Fruit fly (Drosophila melanogaster) whole organism, embryonic: ENCODE measurements around the gene eIF4E6.
A peak's percentile ranks its signal among the peaks of the same experiment; 100 is the strongest.

Experiments
- Atf-2 ChIP-seq: fragments of 200-800 bp; sonication (Bioruptor generic); optimal IDR thresholded peaks from 2 replicates; lab custom pipeline; 2016; ENCODE audit warnings: missing biosample characterization, missing genetic modification characterization
- Atf3 ChIP-seq: fragments of 200-800 bp; sonication (Bioruptor generic); optimal IDR thresholded peaks from 3 replicates; lab custom pipeline; 2016; ENCODE audit warnings: missing biosample characterization, missing genetic modification characterization
- CG1024 ChIP-seq: fragments of 200-800 bp; sonication (Bioruptor generic); IDR thresholded peaks from 2 replicates; pipeline ENCODE4 v1.3.6; 2022; ENCODE audit warnings: missing biosample characterization, missing genetic modification characterization
- CG10462 ChIP-seq: fragments of 200-800 bp; sonication (Bioruptor generic); optimal IDR thresholded peaks from 2 replicates; lab custom pipeline; 2016; ENCODE audit warnings: missing biosample characterization, missing genetic modification characterization
- CG11085 ChIP-seq: fragments of 200-800 bp; sonication (Bioruptor generic); IDR thresholded peaks from 2 replicates; pipeline ENCODE4 v1.3.6; 2022; ENCODE audit warnings: missing biosample characterization, missing genetic modification characterization
- CG13424 ChIP-seq: fragments of 200-800 bp; sonication (Bioruptor generic); optimal IDR thresholded peaks from 2 replicates; lab custom pipeline; 2019; ENCODE audit warnings: missing biosample characterization, mild to moderate bottlenecking, missing genetic modification characterization, moderate library complexity
- CG1529 ChIP-seq: fragments of 200-800 bp; sonication (Bioruptor generic); optimal IDR thresholded peaks from 3 replicates; lab custom pipeline; 2018; ENCODE audit warnings: missing biosample characterization, missing genetic modification characterization
- CG1602 ChIP-seq: fragments of 200-800 bp; sonication (Bioruptor generic); optimal IDR thresholded peaks from 3 replicates; lab custom pipeline; 2016; ENCODE audit warnings: missing biosample characterization, missing genetic modification characterization
- CG1647 ChIP-seq: fragments of 200-800 bp; sonication (Bioruptor generic); optimal IDR thresholded peaks from 3 replicates; lab custom pipeline; 2016; ENCODE audit warnings: missing biosample characterization, missing genetic modification characterization
- CG16815 ChIP-seq: fragments of 200-800 bp; sonication (Bioruptor generic); optimal IDR thresholded peaks from 3 replicates; lab custom pipeline; 2017; ENCODE audit warnings: missing biosample characterization, mild to moderate bottlenecking, missing genetic modification characterization
- CG17186 ChIP-seq: fragments of 200-800 bp; sonication (Bioruptor generic); optimal IDR thresholded peaks from 3 replicates; lab custom pipeline; 2017; ENCODE audit warnings: missing biosample characterization, missing genetic modification reagents, missing genetic modification characterization
- CG18011 ChIP-seq: fragments of 200-800 bp; sonication (Bioruptor generic); optimal IDR thresholded peaks from 2 replicates; lab custom pipeline; 2017; ENCODE audit warnings: missing biosample characterization, missing genetic modification characterization, mild to moderate bottlenecking, moderate library complexity, missing genotype
- CG30431 ChIP-seq: fragments of 200-800 bp; sonication (Bioruptor generic); optimal IDR thresholded peaks from 2 replicates; lab custom pipeline; 2017; ENCODE audit warnings: missing biosample characterization, missing genetic modification characterization
- CG3163 ChIP-seq: fragments of 200-800 bp; sonication (Bioruptor generic); optimal IDR thresholded peaks from 3 replicates; lab custom pipeline; 2016; ENCODE audit warnings: missing biosample characterization, missing genetic modification characterization
- CG32767 ChIP-seq: fragments of 200-800 bp; sonication (Bioruptor generic); IDR thresholded peaks from 2 replicates; pipeline ENCODE4 v1.3.6; 2022; ENCODE audit warnings: missing biosample characterization, missing genetic modification characterization
- CG34376 ChIP-seq: fragments of 200-800 bp; sonication (Bioruptor generic); optimal IDR thresholded peaks from 2 replicates; lab custom pipeline; 2018; ENCODE audit warnings: missing biosample characterization, mild to moderate bottlenecking, missing genetic modification characterization
- CG4820 ChIP-seq: fragments of 200-800 bp; sonication (Bioruptor generic); optimal IDR thresholded peaks from 3 replicates; lab custom pipeline; 2016; ENCODE audit warnings: missing biosample characterization, missing genetic modification characterization
- CG6689 ChIP-seq: fragments of 200-800 bp; sonication (Bioruptor generic); IDR thresholded peaks from 2 replicates; pipeline ENCODE4 v1.3.6; 2022; ENCODE audit warnings: missing biosample characterization, missing genetic modification characterization
- CG6813 ChIP-seq: fragments of 200-800 bp; sonication (Bioruptor generic); optimal IDR thresholded peaks from 2 replicates; lab custom pipeline; 2017; ENCODE audit warnings: missing biosample characterization, missing genetic modification characterization, mild to moderate bottlenecking, moderate library complexity, missing genetic modification reagents
- CG7357 ChIP-seq: fragments of 200-800 bp; sonication (Bioruptor generic); IDR thresholded peaks from 3 replicates; pipeline ENCODE4 v1.3.6; 2022; ENCODE audit warnings: missing biosample characterization, missing genetic modification characterization
- CG7745 ChIP-seq: fragments of 200-800 bp; sonication (Bioruptor generic); optimal IDR thresholded peaks from 2 replicates; lab custom pipeline; 2018; ENCODE audit warnings: missing biosample characterization, mild to moderate bottlenecking, missing genetic modification characterization, moderate library complexity
- CG7928 ChIP-seq: fragments of 200-800 bp; sonication (Bioruptor generic); optimal IDR thresholded peaks from 2 replicates; lab custom pipeline; 2017; ENCODE audit warnings: missing biosample characterization, mild to moderate bottlenecking, missing genetic modification characterization
- CG7963 ChIP-seq: fragments of 200-800 bp; sonication (Bioruptor generic); IDR thresholded peaks from 3 replicates; pipeline ENCODE4 v1.3.6; 2022; ENCODE audit warnings: missing biosample characterization, missing genetic modification characterization; ENCODE audit not compliant: partially characterized antibody
- CG8089 ChIP-seq: fragments of 200-800 bp; sonication (Bioruptor generic); optimal IDR thresholded peaks from 3 replicates; lab custom pipeline; 2016; ENCODE audit warnings: missing biosample characterization, missing genetic modification characterization
- CG9876 ChIP-seq: fragments of 200-800 bp; sonication (Bioruptor generic); optimal IDR thresholded peaks from 2 replicates; lab custom pipeline; 2016; ENCODE audit warnings: missing biosample characterization, missing genetic modification characterization
- ERR ChIP-seq: fragments of 200-800 bp; sonication (Bioruptor generic); optimal IDR thresholded peaks from 2 replicates; lab custom pipeline; 2016; ENCODE audit warnings: missing biosample characterization, missing genetic modification characterization
- Eip74EF ChIP-seq, 2 experiments: fragments of 200-800 bp in 1 of 2; fragments of >200 bp in 1 of 2; sonication (Bioruptor generic) in 1 of 2; optimal IDR thresholded peaks; 2 replicates each; lab custom pipeline; 2017 to 2019; ENCODE audit warnings: missing biosample characterization in 2 of 2, missing genetic modification characterization in 2 of 2, mild to moderate bottlenecking in 1 of 2, moderate library complexity in 1 of 2
- Lim3 ChIP-seq: fragments of 200-800 bp; sonication (Bioruptor generic); IDR thresholded peaks from 2 replicates; pipeline ENCODE4 v1.3.6; 2022; ENCODE audit warnings: missing biosample characterization, missing genetic modification characterization
- MTF-1 ChIP-seq: fragments of 200-800 bp; sonication (Bioruptor generic); optimal IDR thresholded peaks from 2 replicates; lab custom pipeline; 2018; ENCODE audit warnings: missing biosample characterization, mild to moderate bottlenecking, missing genetic modification characterization, borderline replicate concordance
- NC2β ChIP-seq: fragments of 200-800 bp; sonication (Bioruptor generic); optimal IDR thresholded peaks from 2 replicates; lab custom pipeline; 2016; ENCODE audit warnings: missing biosample characterization, missing genetic modification characterization
- NFAT ChIP-seq: fragments of 200-800 bp; sonication (Bioruptor generic); IDR thresholded peaks from 2 replicates; pipeline ENCODE4 v1.3.6; 2022; ENCODE audit warnings: missing biosample characterization, missing genetic modification characterization
- NK7.1 ChIP-seq: fragments of 200-800 bp; sonication (Bioruptor generic); optimal IDR thresholded peaks from 3 replicates; lab custom pipeline; 2016; ENCODE audit warnings: missing biosample characterization, missing genetic modification characterization
- Nf-YB ChIP-seq: fragments of 200-800 bp; sonication (Bioruptor generic); optimal IDR thresholded peaks from 3 replicates; lab custom pipeline; 2019; ENCODE audit warnings: missing biosample characterization, mild to moderate bottlenecking, missing genetic modification characterization, moderate library complexity
- Spps ChIP-seq: fragments of 200-800 bp; sonication (Bioruptor generic); optimal IDR thresholded peaks from 2 replicates; lab custom pipeline; 2018; ENCODE audit warnings: missing biosample characterization, mild to moderate bottlenecking, missing genetic modification characterization
- Taf1 ChIP-seq: fragments of 200-800 bp; sonication (Bioruptor generic); IDR thresholded peaks from 2 replicates; pipeline ENCODE4 v1.3.6; 2022; ENCODE audit warnings: missing biosample characterization, missing genetic modification characterization
- Trl ChIP-seq, 3 experiments: fragments of >200 bp in 2 of 3; fragments of 200-800 bp in 1 of 3; sonication (Bioruptor generic) in 1 of 3; optimal IDR thresholded peaks; 2 replicates in 1 of 3; 3 replicates in 2 of 3; lab custom pipeline; 2016 to 2017; ENCODE audit warnings: missing biosample characterization in 1 of 3, missing genetic modification characterization in 1 of 3
- ash1 ChIP-seq: fragments of 200-800 bp; sonication (Bioruptor generic); optimal IDR thresholded peaks from 2 replicates; lab custom pipeline; 2018; ENCODE audit warnings: missing biosample characterization, mild to moderate bottlenecking, missing genetic modification characterization
- cas ChIP-seq: fragments of 200-800 bp; sonication (Bioruptor generic); IDR thresholded peaks from 2 replicates; pipeline ENCODE4 v1.3.6; 2022; ENCODE audit warnings: missing biosample characterization, missing genetic modification characterization
- chm ChIP-seq: fragments of 200-800 bp; sonication (Bioruptor generic); IDR thresholded peaks from 2 replicates; pipeline ENCODE4 v1.3.6; 2022; ENCODE audit warnings: missing biosample characterization, missing genetic modification characterization
- dimm ChIP-seq: fragments of 200-800 bp; sonication (Bioruptor generic); IDR thresholded peaks from 2 replicates; pipeline ENCODE4 v1.3.6; 2022; ENCODE audit warnings: missing biosample characterization, missing genetic modification characterization
- eyg ChIP-seq: fragments of 200-800 bp; sonication (Bioruptor generic); optimal IDR thresholded peaks from 3 replicates; lab custom pipeline; 2016; ENCODE audit warnings: missing biosample characterization, missing genetic modification characterization
- grn ChIP-seq: fragments of 200-800 bp; sonication (Bioruptor generic); optimal IDR thresholded peaks from 3 replicates; lab custom pipeline; 2017; ENCODE audit warnings: missing biosample characterization, missing genetic modification characterization
- h ChIP-seq: fragments of >200 bp; optimal IDR thresholded peaks from 2 replicates; lab custom pipeline; 2017
- kni ChIP-seq: fragments of 200-800 bp; sonication (Bioruptor generic); optimal IDR thresholded peaks from 3 replicates; lab custom pipeline; 2017; ENCODE audit warnings: mild to moderate bottlenecking, missing biosample characterization, missing genetic modification reagents, missing genetic modification characterization
- nau ChIP-seq: fragments of 200-800 bp; sonication (Bioruptor generic); optimal IDR thresholded peaks from 3 replicates; lab custom pipeline; 2017; ENCODE audit warnings: missing biosample characterization, mild to moderate bottlenecking, missing genetic modification characterization, missing genetic modification reagents
- pum ChIP-seq: fragments of 200-800 bp; sonication (Bioruptor generic); optimal IDR thresholded peaks from 2 replicates; lab custom pipeline; 2016; ENCODE audit warnings: missing biosample characterization, missing genetic modification characterization
- pzg ChIP-seq: fragments of 200-800 bp; sonication (Bioruptor generic); optimal IDR thresholded peaks from 3 replicates; lab custom pipeline; 2018; ENCODE audit warnings: missing biosample characterization, mild to moderate bottlenecking, missing genetic modification characterization, moderate library complexity
- ranshi ChIP-seq: fragments of 200-800 bp; sonication (Bioruptor generic); IDR thresholded peaks from 2 replicates; pipeline ENCODE4 v1.3.6; 2022; ENCODE audit warnings: missing biosample characterization, missing genetic modification characterization
- sisA ChIP-seq: fragments of 200-800 bp; sonication (Bioruptor generic); IDR thresholded peaks from 2 replicates; pipeline ENCODE4 v1.3.6; 2022; ENCODE audit warnings: missing biosample characterization, missing genetic modification characterization
- stc ChIP-seq: fragments of 200-800 bp; sonication (Bioruptor generic); IDR thresholded peaks from 2 replicates; pipeline ENCODE4 v1.3.6; 2022; ENCODE audit warnings: missing biosample characterization, missing genetic modification characterization
- wor ChIP-seq: fragments of 200-800 bp; sonication (Bioruptor generic); IDR thresholded peaks from 2 replicates; pipeline ENCODE4 v1.3.6; 2022; ENCODE audit warnings: missing biosample characterization, missing genetic modification characterization

Gene eIF4E6

DNA sequence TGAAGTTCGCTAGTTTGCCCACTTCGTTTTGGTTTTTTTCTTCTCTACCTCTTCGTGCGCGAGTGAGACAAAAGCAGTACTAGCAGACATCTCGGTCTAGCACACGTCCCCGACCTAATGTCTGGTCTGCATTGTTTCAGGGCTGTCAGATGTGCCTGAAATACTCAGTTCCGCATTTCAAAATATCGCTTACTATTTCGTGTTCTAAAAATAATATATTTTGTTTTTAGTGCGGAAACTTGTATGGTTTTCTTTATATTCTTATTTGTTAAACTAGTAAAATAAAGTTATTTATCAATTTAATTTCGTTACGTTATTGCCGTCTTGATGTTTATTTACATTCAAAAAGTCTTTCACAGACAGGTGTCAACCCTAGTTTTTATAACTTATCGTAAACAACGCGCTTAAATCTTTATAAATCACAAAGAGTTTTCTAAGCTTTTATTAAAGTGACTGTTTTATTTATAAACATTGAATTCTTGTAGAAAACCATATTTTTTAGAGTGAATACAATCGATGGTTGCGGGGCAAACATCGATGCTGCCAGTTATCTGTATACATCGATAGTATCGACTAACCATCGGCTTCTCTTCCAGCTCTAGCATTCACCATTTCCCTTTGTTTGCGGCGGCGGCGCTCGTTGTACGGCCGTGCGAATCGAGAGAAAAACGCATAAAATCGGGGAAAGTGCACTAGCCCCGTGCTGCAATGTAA lies 36.4 kb upstream of the eIF4E6 start (continued):
- TF ChIP-seq CG7357: no peak; the same call in 2 of the 3 replicates
- TF ChIP-seq stc (GFP tag; lab: Robert Waterston, UW): no peak
- TF ChIP-seq ranshi (GFP tag; lab: Robert Waterston, UW): no peak
- peak; percentile 49 for TF ChIP-seq ERR (GFP tag; lab: Kevin White, UChicago)
- peak; percentile 64 for TF ChIP-seq CG16815 (GFP tag; lab: Kevin White, UChicago)
- no peak for TF ChIP-seq CG1647
- peak; percentile 3 for TF ChIP-seq CG17186 (GFP tag; lab: Kevin White, UChicago)
- no peak for TF ChIP-seq NFAT (GFP tag; lab: Robert Waterston, UW)
- peak; percentile 22 for TF ChIP-seq NK7.1
- no peak for TF ChIP-seq CG1024
- no peak for TF ChIP-seq Taf1 (GFP tag; lab: Robert Waterston, UW)
- no peak for TF ChIP-seq CG32767 (GFP tag; lab: Robert Waterston, UW)
- TF ChIP-seq cas (GFP tag; lab: Robert Waterston, UW): no peak
- no peak for TF ChIP-seq chm (GFP tag; lab: Robert Waterston, UW)
- no peak for TF ChIP-seq dimm (GFP tag; lab: Robert Waterston, UW)
- peak; percentile 39 for TF ChIP-seq CG1602
- peak; percentile 58 for TF ChIP-seq pzg (GFP tag; lab: Kevin White, UChicago)
- peak; percentile 25 for TF ChIP-seq CG18011
- peak in 1 of 2 experiments; percentile 69 for TF ChIP-seq Eip74EF (GFP tag; optimal IDR thresholded peaks at IDR 0.05; lab: Kevin White, UChicago)
- no peak for TF ChIP-seq Lim3 (GFP tag; lab: Robert Waterston, UW)
- TF ChIP-seq Atf3 (GFP tag; lab: Kevin White, UChicago): no peak
- peak; percentile 14 for TF ChIP-seq CG9876 (GFP tag; lab: Kevin White, UChicago)
- peak; percentile 31 for TF ChIP-seq eyg (GFP tag; lab: Kevin White, UChicago)
- no peak for TF ChIP-seq nau (GFP tag; lab: Kevin White, UChicago)
- peak; percentile 13 for TF ChIP-seq CG30431 (GFP tag; lab: Kevin White, UChicago)
- TF ChIP-seq CG13424: peak; percentile 85
- TF ChIP-seq Atf-2 (GFP tag; lab: Kevin White, UChicago): no peak
- no peak for TF ChIP-seq CG34376
- no peak for TF ChIP-seq Trl (optimal IDR thresholded peaks at IDR 0.05; lab: Kevin White, UChicago)
- TF ChIP-seq Trl (GFP tag; optimal IDR thresholded peaks at IDR 0.05; lab: Kevin White, UChicago): peak; percentile 65
- no peak for TF ChIP-seq ash1
- TF ChIP-seq h (lab: Kevin White, UChicago): no peak
- peak; percentile 15 for TF ChIP-seq CG10462 (GFP tag; lab: Kevin White, UChicago)
- TF ChIP-seq MTF-1 (GFP tag; lab: Kevin White, UChicago): no peak
- peak; percentile 64 for TF ChIP-seq CG7928 (GFP tag; lab: Kevin White, UChicago)
- TF ChIP-seq CG8089 (GFP tag; lab: Kevin White, UChicago): no peak
- no peak for TF ChIP-seq kni (GFP tag; lab: Kevin White, UChicago)
- no peak for TF ChIP-seq CG7745 (tag; lab: Kevin White, UChicago)
- no peak for TF ChIP-seq grn (GFP tag; lab: Kevin White, UChicago)
- peak; percentile 49 for TF ChIP-seq CG4820 (GFP tag; lab: Kevin White, UChicago)
- TF ChIP-seq sisA (GFP tag; lab: Robert Waterston, UW): no peak
- no peak for TF ChIP-seq CG6813
- TF ChIP-seq CG11085: no peak
- no peak for TF ChIP-seq CG6689 (GFP tag; lab: Robert Waterston, UW)
- peak; percentile 4 for TF ChIP-seq NC2β
- TF ChIP-seq Spps: no peak
- TF ChIP-seq Nf-YB (GFP tag; lab: Kevin White, UChicago): peak; percentile 27
- no peak for TF ChIP-seq CG7963 (GFP tag; lab: Robert Waterston, UW)
- no peak for TF ChIP-seq pum
- TF ChIP-seq CG3163: peak; percentile 24
- TF ChIP-seq wor (GFP tag; lab: Robert Waterston, UW): no peak
- peak; percentile 45 for TF ChIP-seq CG1529
